Fruit fly (Drosophila melanogaster): Measurements from ENCODE around the gene ArgRS.
A peak's percentile ranks its signal among the peaks of the same experiment; 100 is the strongest.

Gene ArgRS

DNA sequence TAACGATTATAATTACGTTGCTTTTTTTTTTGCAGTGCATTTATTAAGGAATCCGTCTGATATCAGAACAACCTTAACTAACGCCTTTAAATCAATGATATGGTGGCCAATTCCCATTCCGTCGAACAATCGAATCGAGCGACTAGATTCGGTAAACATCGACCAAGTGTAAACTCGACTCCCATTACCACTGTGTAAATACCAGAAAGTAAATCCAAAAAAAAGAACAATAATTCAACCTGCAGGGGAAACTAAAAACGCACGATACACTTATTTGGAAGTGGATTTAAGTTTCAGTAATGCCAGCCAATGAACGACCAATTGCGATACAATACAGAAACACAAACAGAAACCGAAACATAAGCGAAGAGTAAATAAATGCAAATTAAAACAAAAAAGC is 38.4 kb downstream of the ArgRS start (continued):
- TF ChIP-seq trh (GFP tag; optimal IDR thresholded peaks at IDR 0.05) = no peak
- no peak for TF ChIP-seq Meics (GFP tag; optimal IDR thresholded peaks at IDR 0.05)
- peak; percentile 61 for TF ChIP-seq sens (GFP tag)
- no peak for TF ChIP-seq HHEX (GFP tag; optimal IDR thresholded peaks at IDR 0.05)
- no peak for TF ChIP-seq Blimp-1 (GFP tag; optimal IDR thresholded peaks at IDR 0.05)
- peak; percentile 11 for TF ChIP-seq CG6854 (GFP tag; optimal IDR thresholded peaks at IDR 0.05)
- no peak for TF ChIP-seq Pdp1 (GFP tag; optimal IDR thresholded peaks at IDR 0.05)
- no peak for TF ChIP-seq bbx (GFP tag; IDR thresholded peaks at IDR 0.05; ENCODE audit: partially characterized antibody)
- TF ChIP-seq nom (GFP tag; optimal IDR thresholded peaks at IDR 0.05) = no peak
- no peak for TF ChIP-seq CG34422 (GFP tag; IDR thresholded peaks at IDR 0.05)
- peak; percentile 5 for TF ChIP-seq CG12659 (GFP tag; optimal IDR thresholded peaks at IDR 0.05)
- TF ChIP-seq Med (GFP tag) = peak; percentile 69
- no peak for TF ChIP-seq CG32772 (GFP tag; IDR thresholded peaks at IDR 0.05)
- TF ChIP-seq row (GFP tag; IDR thresholded peaks at IDR 0.05) = no peak
- no peak for TF ChIP-seq BEAF-32 (GFP tag; optimal IDR thresholded peaks at IDR 0.05)
- no peak for TF ChIP-seq bowl (GFP tag; IDR thresholded peaks at IDR 0.05)
- TF ChIP-seq CG18476 (GFP tag; optimal IDR thresholded peaks at IDR 0.05) = no peak
- TF ChIP-seq CG2889 (GFP tag; IDR thresholded peaks at IDR 0.05) = no peak
- TF ChIP-seq CG16815 (GFP tag; optimal IDR thresholded peaks at IDR 0.05) = no peak

- TF ChIP-seq Drgx (GFP tag; IDR thresholded peaks at IDR 0.05) = 0 out of 2 replicates have a peak, but pooled peaks have one; percentile 20
- no peak for TF ChIP-seq CG12104 (GFP tag; optimal IDR thresholded peaks at IDR 0.05)
- TF ChIP-seq row (GFP tag; IDR thresholded peaks at IDR 0.05) = 0 out of 3 replicates have a peak, but pooled peaks have one; percentile 8
- no peak for TF ChIP-seq gem (tag; optimal IDR thresholded peaks at IDR 0.05)
- TF ChIP-seq CG4328 (GFP tag; optimal IDR thresholded peaks at IDR 0.05) = no peak
- TF ChIP-seq CG30403 (GFP tag; optimal IDR thresholded peaks at IDR 0.05) = no peak
- TF ChIP-seq CG11504 (tag; optimal IDR thresholded peaks at IDR 0.05) = peak; percentile 8
- no peak for TF ChIP-seq CG11560 (tag; IDR thresholded peaks at IDR 0.05)
- TF ChIP-seq CG42726 (GFP tag; IDR thresholded peaks at IDR 0.05; ENCODE audit: partially characterized antibody) = no peak
- no peak for TF ChIP-seq crol (GFP tag; IDR thresholded peaks at IDR 0.05)
- TF ChIP-seq CG4820 (GFP tag; optimal IDR thresholded peaks at IDR 0.05) = no peak
- TF ChIP-seq zen (tag; optimal IDR thresholded peaks at IDR 0.05) = no peak
- peak; percentile 9 for TF ChIP-seq CG6765 (GFP tag; optimal IDR thresholded peaks at IDR 0.05)
- no peak for TF ChIP-seq al (GFP tag; IDR thresholded peaks at IDR 0.05)
- TF ChIP-seq Nf-YA (GFP tag; IDR thresholded peaks at IDR 0.05) = no peak
- no peak for TF ChIP-seq bbx (GFP tag; IDR thresholded peaks at IDR 0.05; ENCODE audit: partially characterized antibody)
- TF ChIP-seq CG2678 (tag; optimal IDR thresholded peaks at IDR 0.05) = peak; percentile 10
- TF ChIP-seq Taf1 (GFP tag; IDR thresholded peaks at IDR 0.05) = no peak
Measured at dm6 chrX:15804790-15805189, 39.2 kb downstream of the ArgRS start.

DNA sequence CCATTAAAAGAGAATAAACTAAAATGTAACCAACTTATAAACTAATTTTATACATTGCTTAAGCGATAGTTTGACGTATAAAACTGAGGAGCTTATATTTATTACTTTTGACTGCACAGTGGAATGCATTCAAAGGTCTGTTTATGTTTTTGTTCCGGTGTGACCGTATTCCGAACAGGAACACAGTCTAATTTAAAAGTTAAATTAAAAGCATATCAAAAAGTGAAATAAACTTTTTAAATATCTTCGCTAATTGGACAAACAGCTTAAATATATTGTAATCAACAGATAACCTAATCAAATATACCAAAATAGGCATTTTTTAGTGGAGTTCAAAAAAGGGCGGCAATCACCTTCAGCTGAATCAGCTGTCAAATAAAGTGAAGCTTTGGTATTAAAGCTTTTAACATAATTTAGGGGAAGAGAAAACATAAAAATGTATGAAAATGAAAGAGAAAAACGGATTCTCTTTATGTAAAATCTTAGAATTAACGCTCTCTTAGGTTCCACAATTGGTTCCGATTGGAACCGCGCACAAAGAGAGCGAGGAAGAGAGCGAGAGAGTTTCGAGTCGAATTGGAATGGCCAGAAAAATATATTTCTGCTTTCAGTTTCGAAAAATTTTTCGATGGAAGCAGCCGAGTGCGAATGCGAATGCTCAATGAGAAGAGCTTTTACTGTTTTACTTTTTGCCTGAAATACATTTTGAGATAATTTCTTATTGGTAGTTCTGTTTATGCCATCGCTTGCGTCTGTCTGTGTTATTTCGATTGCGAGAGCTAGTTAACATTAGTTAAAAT is 40.0 kb downstream of the ArgRS start, which contains the start of the genes PGRP-LE and sd:
PGRP-LE (minus strand) TSS at position 117 of the 800 bp plus-strand sequence.
sd (plus strand) TSS at position 607 of the 800 bp plus-strand sequence.
- TF ChIP-seq CG1832 (GFP tag; optimal IDR thresholded peaks at IDR 0.05) = no peak
- no peak for TF ChIP-seq gt (GFP tag; IDR thresholded peaks at IDR 0.05)
- TF ChIP-seq Atf3 (GFP tag; optimal IDR thresholded peaks at IDR 0.05) = no peak
- TF ChIP-seq crp (GFP tag; optimal IDR thresholded peaks at IDR 0.05) = peak in 1 of 2 experiments; percentile 82
- TF ChIP-seq CG10321 (GFP tag; IDR thresholded peaks at IDR 0.05) = no peak
- no peak for TF ChIP-seq CG10959 (GFP tag; IDR thresholded peaks at IDR 0.05)
- TF ChIP-seq B-H2 (GFP tag; optimal IDR thresholded peaks at IDR 0.05) = no peak
- TF ChIP-seq sqz (GFP tag; optimal IDR thresholded peaks at IDR 0.05) = no peak
- TF ChIP-seq CG1603 (tag; optimal IDR thresholded peaks at IDR 0.05) = peak; percentile 18
- TF ChIP-seq HLHmδ (GFP tag; optimal IDR thresholded peaks at IDR 0.05) = no peak
- TF ChIP-seq CG8944 (GFP tag; optimal IDR thresholded peaks at IDR 0.05) = no peak
- TF ChIP-seq ab (GFP tag; optimal IDR thresholded peaks at IDR 0.05) = no peak
- TF ChIP-seq dmrt11E (tag; optimal IDR thresholded peaks at IDR 0.05) = no peak
- no peak for TF ChIP-seq crc (GFP tag; optimal IDR thresholded peaks at IDR 0.05)
